Worm (Caenorhabditis elegans): Measurements from ENCODE around the gene clec-132.

The clec-132 gene

DNA sequence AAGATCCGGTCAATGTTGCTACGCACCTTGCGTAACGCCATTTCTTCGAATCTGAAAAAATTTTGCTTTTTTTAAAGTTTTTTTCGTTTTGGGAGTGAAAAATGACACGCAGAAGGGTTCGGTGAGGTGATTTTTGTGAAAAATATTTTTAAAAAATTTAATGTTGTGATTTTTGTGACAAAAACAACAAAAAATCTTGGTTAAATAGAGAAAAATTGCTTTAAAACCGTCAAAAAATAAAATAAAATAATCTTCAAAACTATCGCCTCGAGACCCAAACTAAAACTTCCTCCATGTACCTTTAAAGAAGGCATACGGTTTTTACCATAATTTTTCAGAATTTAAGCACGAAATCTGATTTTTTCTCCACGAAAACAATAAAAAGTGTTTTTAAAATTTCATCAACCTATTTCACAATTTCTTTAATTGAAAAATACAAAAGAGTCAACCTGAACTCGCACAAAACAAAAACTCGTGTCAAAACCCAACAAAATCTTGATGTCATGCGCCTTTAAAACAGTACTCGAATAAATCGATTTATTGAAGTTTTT lies 30.4 kb upstream of the clec-132 start, which contains the start of gene apd-3 (continued):
- TF ChIP-seq xnd-1 (tag; optimal IDR thresholded peaks at IDR 0.05) (peak; percentile 97), hmg-20 (GFP tag; IDR thresholded peaks at IDR 0.05) (no peak), nhr-179 (tag; optimal IDR thresholded peaks at IDR 0.05) (no peak), rcor-1 (GFP tag; IDR thresholded peaks at IDR 0.05) (no peak), lin-35 (GFP tag; optimal IDR thresholded peaks at IDR 0.05) (no peak), cebp-1 (GFP tag; IDR thresholded peaks at IDR 0.05) (no peak), cebp-1 (tag; optimal IDR thresholded peaks at IDR 0.05) (no peak), mes-4 (tag; optimal IDR thresholded peaks at IDR 0.05) (no peak), B0035.1 (tag; optimal IDR thresholded peaks at IDR 0.05) (no peak)

DNA sequence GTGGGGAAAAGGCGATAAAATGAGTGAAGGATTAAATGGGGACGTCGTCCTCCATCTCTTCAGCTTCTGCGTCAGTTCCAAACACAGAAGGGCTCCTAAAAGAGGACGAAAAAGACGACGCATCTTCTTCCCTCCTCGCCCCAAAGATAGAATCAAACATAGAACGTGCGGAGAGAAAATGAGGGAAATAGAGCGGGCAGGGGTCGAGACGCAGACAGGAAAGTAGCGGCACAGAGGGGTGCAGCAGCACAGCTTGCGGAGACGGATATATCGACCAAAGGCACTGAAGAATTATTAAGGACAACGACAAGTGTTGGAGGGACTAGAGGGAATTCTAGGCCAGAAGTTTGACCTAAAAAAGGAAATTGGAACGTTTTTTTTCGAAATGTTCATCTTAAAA lies 29.6 kb upstream of the clec-132 start:
- TF ChIP-seq mcd-1 (GFP tag; IDR thresholded peaks at IDR 0.05) = peak; percentile 54
- no peak for TF ChIP-seq fkh-3 (tag; optimal IDR thresholded peaks at IDR 0.05)
- peak; percentile 74; the same call in 1 of the 2 replicates for TF ChIP-seq hmg-1.2 (GFP tag; IDR thresholded peaks at IDR 0.05)
- no peak for TF ChIP-seq ama-1 (optimal IDR thresholded peaks at IDR 0.05)
- no peak for TF ChIP-seq ama-1 (GFP tag; optimal IDR thresholded peaks at IDR 0.05)
- no peak for TF ChIP-seq ccch-3 (GFP tag; optimal IDR thresholded peaks at IDR 0.05)
- peak; percentile 37 for TF ChIP-seq ceh-27 (GFP tag; optimal IDR thresholded peaks at IDR 0.05)
- no peak for TF ChIP-seq F33H1.4 (GFP tag; IDR thresholded peaks at IDR 0.05)
- no peak for TF ChIP-seq snpc-1.3 (tag; optimal IDR thresholded peaks at IDR 0.05; ENCODE audit: insufficient read depth)
- no peak for TF ChIP-seq repo-1 (tag; optimal IDR thresholded peaks at IDR 0.05)
- no peak for TF ChIP-seq attf-3 (GFP tag; conservative IDR thresholded peaks at IDR 0.05)
- TF ChIP-seq unc-62 (GFP tag; optimal IDR thresholded peaks at IDR 0.05) = no peak
- no peak for TF ChIP-seq T26A5.8 (tag; optimal IDR thresholded peaks at IDR 0.05)
- TF ChIP-seq gei-17 (GFP tag; optimal IDR thresholded peaks at IDR 0.05) = no peak
- 0 out of 2 replicates have a peak, but pooled peaks have one; percentile 18 for TF ChIP-seq egrh-3 (GFP tag; IDR thresholded peaks at IDR 0.05)
- TF ChIP-seq K11D2.4 (GFP tag; IDR thresholded peaks at IDR 0.05) = no peak
- no peak for TF ChIP-seq tbx-9 (tag; optimal IDR thresholded peaks at IDR 0.05; ENCODE audit: borderline replicate concordance)
- TF ChIP-seq zfh-2 (GFP tag; conservative IDR thresholded peaks at IDR 0.05) = peak; percentile 84

DNA sequence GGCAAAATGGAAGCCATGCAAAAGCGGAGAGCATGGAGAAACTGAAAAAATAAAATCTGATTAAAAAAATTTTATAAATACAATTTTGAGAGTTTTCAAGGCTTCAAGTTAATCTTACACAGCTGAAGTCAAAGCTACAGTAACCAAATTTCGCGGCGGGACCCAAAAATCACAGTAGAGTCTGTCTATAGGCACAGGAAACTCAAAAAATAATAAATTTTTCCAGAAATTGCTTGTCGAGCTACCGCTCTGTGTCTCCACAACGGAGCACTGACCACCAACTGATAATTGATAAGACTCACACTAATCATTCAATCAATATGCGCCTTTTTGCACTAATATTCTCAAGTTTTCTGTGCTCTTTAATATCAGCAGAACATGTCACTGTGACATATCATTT lies 26.5 kb upstream of the clec-132 start, which contains the start of gene W10G11.19:
TSS of gene W10G11.19 (plus strand) at position 301 of the 400 bp plus-strand sequence.
- TF ChIP-seq repo-1 (tag; optimal IDR thresholded peaks at IDR 0.05) (no peak), dox-1 (GFP tag; IDR thresholded peaks at IDR 0.05) (no peak), Y53G8AR.9 (GFP tag; conservative IDR thresholded peaks at IDR 0.05) (no peak), nhr-80 (tag; optimal IDR thresholded peaks at IDR 0.05) (peak; percentile 59), Y79H2A.3 (GFP tag; conservative IDR thresholded peaks at IDR 0.05) (no peak), B0035.1 (tag; optimal IDR thresholded peaks at IDR 0.05) (no peak)

DNA sequence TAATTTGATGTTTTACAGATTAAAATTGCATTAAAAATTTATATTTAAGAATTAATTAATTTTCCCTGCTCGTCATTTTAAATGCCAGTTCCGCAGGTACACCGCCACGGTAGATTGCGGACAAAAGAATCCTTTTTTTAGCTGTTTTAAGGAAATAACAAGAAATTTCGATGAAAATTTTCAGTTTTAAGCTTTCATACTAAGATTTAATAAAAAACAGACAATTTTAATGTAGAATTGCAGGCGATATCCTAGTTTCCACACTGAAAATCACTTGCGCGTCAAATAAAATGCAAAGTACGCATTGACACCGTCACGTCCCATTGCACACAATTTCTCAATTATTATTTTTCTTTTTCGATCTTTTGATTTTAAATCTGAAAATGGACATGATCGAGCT lies 23.4 kb upstream of the clec-132 start, which contains the start of gene dnc-3:
TSS of gene dnc-3 (plus strand) at position 272 of the 400 bp plus-strand sequence.
- peak; percentile 42 for TF ChIP-seq lin-54 (GFP tag; optimal IDR thresholded peaks at IDR 0.05)
- TF ChIP-seq unc-130 (GFP tag; optimal IDR thresholded peaks at IDR 0.05) = no peak
- TF ChIP-seq madf-6 (GFP tag; IDR thresholded peaks at IDR 0.05) = peak; percentile 73; the same call in 1 of the 2 replicates
- no peak for TF ChIP-seq lin-26 (GFP tag; IDR thresholded peaks at IDR 0.05)
- TF ChIP-seq hmg-1.2 (GFP tag; IDR thresholded peaks at IDR 0.05) = peak; percentile 23; the same call in 1 of the 2 replicates
- no peak for TF ChIP-seq pha-4 (tag; optimal IDR thresholded peaks at IDR 0.05)
- TF ChIP-seq F33H1.4 (GFP tag; IDR thresholded peaks at IDR 0.05) = peak; percentile 50; the same call in 1 of the 2 replicates
- TF ChIP-seq attf-5 (GFP tag; optimal IDR thresholded peaks at IDR 0.05) = peak; percentile 45
- no peak for TF ChIP-seq nfyb-1 (GFP tag; IDR thresholded peaks at IDR 0.05)
- TF ChIP-seq lin-35 (GFP tag; optimal IDR thresholded peaks at IDR 0.05) = peak in 1 of 3 experiments; percentile 31
- TF ChIP-seq dox-1 (GFP tag; IDR thresholded peaks at IDR 0.05) = 0 out of 2 replicates have a peak, but pooled peaks have one; percentile 9
- peak in 1 of 2 experiments; percentile 61 for TF ChIP-seq let-607 (tag; optimal IDR thresholded peaks at IDR 0.05)
- TF ChIP-seq T07F8.4 (tag; optimal IDR thresholded peaks at IDR 0.05) = no peak
- no peak for TF ChIP-seq C17E4.6 (GFP tag; IDR thresholded peaks at IDR 0.05)
- TF ChIP-seq lin-40 (tag; optimal IDR thresholded peaks at IDR 0.05) = peak; percentile 78
- 0 out of 2 replicates have a peak, but pooled peaks have one; percentile 22 for TF ChIP-seq pbrm-1 (GFP tag; IDR thresholded peaks at IDR 0.05)
- peak; percentile 62; the same call in 1 of the 2 replicates for TF ChIP-seq ceh-91 (GFP tag; IDR thresholded peaks at IDR 0.05)
